Worm (Caenorhabditis elegans): ENCODE measurements around the gene C54F6.12.

DNA sequence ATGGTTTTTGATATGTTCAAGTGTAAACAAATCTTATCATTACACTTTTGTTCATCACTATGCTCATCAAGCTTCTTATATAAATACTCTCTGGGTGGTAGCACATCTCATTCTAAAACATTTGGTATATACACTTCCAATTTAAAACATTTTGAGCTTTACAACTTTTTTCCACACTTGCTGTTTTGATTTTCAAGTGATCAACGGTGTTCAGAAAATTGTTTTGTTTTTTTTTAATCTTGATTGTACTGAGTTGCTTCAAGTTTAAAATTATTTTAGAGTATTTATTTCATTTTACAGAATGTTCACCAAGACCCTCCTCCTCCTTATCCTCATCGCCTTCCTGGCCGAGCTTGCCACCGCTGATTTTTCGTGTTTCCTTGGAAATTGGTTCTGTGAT is 9.1 kb downstream of the C54F6.12 start, which contains the start of gene C54F6.5:
- TF ChIP-seq fkh-3 (tag; optimal IDR thresholded peaks at IDR 0.05) (no peak), pbrm-1 (GFP tag; IDR thresholded peaks at IDR 0.05) (no peak), ama-1 (optimal IDR thresholded peaks at IDR 0.05) (no peak), ama-1 (GFP tag; optimal IDR thresholded peaks at IDR 0.05) (no peak), sdz-38 (tag; optimal IDR thresholded peaks at IDR 0.05) (no peak), egl-44 (GFP tag; IDR thresholded peaks at IDR 0.05) (no peak)
